Fruit fly (Drosophila melanogaster) Kc167 (cell line): Measurements from ENCODE around the gene CG3288.

Experiments used
- Myc ChIP-seq: fragments of >200 bp; optimal IDR thresholded peaks from 2 replicates; lab custom pipeline; 2017; ENCODE audit warnings: missing external identifiers
- Sin3A ChIP-seq: fragments of >200 bp; optimal IDR thresholded peaks from 2 replicates; lab custom pipeline; 2018; ENCODE audit warnings: missing external identifiers
- h ChIP-seq: fragments of >200 bp; optimal IDR thresholded peaks from 3 replicates; lab custom pipeline; 2018; ENCODE audit warnings: missing external identifiers
- psq ChIP-seq: fragments of >200 bp; optimal IDR thresholded peaks from 2 replicates; lab custom pipeline; 2017; ENCODE audit warnings: missing external identifiers
- ttk ChIP-seq: sonication (Bioruptor generic); optimal IDR thresholded peaks from 2 replicates; lab custom pipeline; 2017; ENCODE audit warnings: missing external identifiers

DNA sequence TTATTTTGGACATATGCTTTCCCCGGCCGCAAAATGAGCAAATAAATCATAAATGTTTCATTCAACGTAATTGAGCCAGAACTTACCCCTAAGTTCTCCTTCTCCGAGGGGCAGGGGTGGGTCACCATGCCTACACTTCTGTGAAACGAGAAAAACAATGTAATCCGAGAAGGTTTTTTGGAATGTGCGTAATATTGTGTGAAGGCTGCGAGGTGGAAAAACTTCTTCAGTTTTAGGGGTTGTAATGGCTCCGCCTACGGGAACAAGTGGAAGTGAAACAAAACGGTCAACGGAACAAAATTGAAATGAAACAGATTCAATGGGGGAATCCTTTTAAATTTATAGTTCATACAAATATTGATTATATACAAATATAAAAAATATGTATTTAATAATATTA is 39.2 kb upstream of the CG3288 start:
- TF ChIP-seq h (lab: Kevin White, UChicago): no peak
- TF ChIP-seq psq (lab: Kevin White, UChicago): no peak
- TF ChIP-seq Sin3A: no peak
- no peak for TF ChIP-seq Myc
- no peak for TF ChIP-seq ttk
